Fruit fly (Drosophila melanogaster) whole organism, embryonic: ENCODE measurements around the gene Sbf.
A peak's percentile ranks its signal among the peaks of the same experiment; 100 is the strongest.

Source experiments
- Bgb ChIP-seq: fragments of 200-800 bp; sonication (Bioruptor generic); IDR thresholded peaks from 2 replicates; pipeline ENCODE4 v1.3.6; 2022; ENCODE audit warnings: missing biosample characterization, missing genetic modification characterization; ENCODE audit not compliant: partially characterized antibody
- BtbVII ChIP-seq: fragments of 200-800 bp; sonication (Bioruptor generic); optimal IDR thresholded peaks from 3 replicates; lab custom pipeline; 2017; ENCODE audit warnings: missing biosample characterization, mild to moderate bottlenecking, missing genetic modification characterization
- CG10543 ChIP-seq: fragments of 200-800 bp; sonication (Bioruptor generic); optimal IDR thresholded peaks from 3 replicates; lab custom pipeline; 2017; ENCODE audit warnings: missing biosample characterization, mild to moderate bottlenecking, missing genetic modification characterization, moderate library complexity
- CG10959 ChIP-seq: fragments of 200-800 bp; sonication (Bioruptor generic); IDR thresholded peaks from 2 replicates; pipeline ENCODE4 v1.3.6; 2022; ENCODE audit warnings: missing biosample characterization, missing genetic modification characterization
- CG11560 ChIP-seq: fragments of 200-800 bp; sonication (Bioruptor generic); IDR thresholded peaks from 3 replicates; pipeline ENCODE4 v1.3.6; 2022; ENCODE audit warnings: missing biosample characterization, missing genetic modification characterization
- CG11695 ChIP-seq: fragments of 200-800 bp; sonication (Bioruptor generic); IDR thresholded peaks from 3 replicates; pipeline ENCODE4 v1.3.6; 2022; ENCODE audit warnings: missing biosample characterization, missing genetic modification characterization
- CG12659 ChIP-seq: fragments of 200-800 bp; sonication (Bioruptor generic); optimal IDR thresholded peaks from 3 replicates; lab custom pipeline; 2017; ENCODE audit warnings: mild to moderate bottlenecking, missing biosample characterization, missing genetic modification reagents, missing genetic modification characterization
- CG12744 ChIP-seq: fragments of 200-800 bp; sonication (Bioruptor generic); optimal IDR thresholded peaks from 2 replicates; lab custom pipeline; 2016; ENCODE audit warnings: missing biosample characterization, missing genetic modification characterization
- CG16779 ChIP-seq: fragments of 200-800 bp; sonication (Bioruptor generic); IDR thresholded peaks from 2 replicates; pipeline ENCODE4 v1.3.6; 2022; ENCODE audit warnings: missing biosample characterization, missing genetic modification characterization
- CG17912 ChIP-seq: fragments of 200-800 bp; sonication (Bioruptor generic); optimal IDR thresholded peaks from 2 replicates; lab custom pipeline; 2018; ENCODE audit warnings: missing biosample characterization, mild to moderate bottlenecking, missing genetic modification characterization
- CG18476 ChIP-seq: fragments of 200-800 bp; sonication (Bioruptor generic); optimal IDR thresholded peaks from 2 replicates; lab custom pipeline; 2016; ENCODE audit warnings: missing biosample characterization, mild to moderate bottlenecking, missing genetic modification characterization
- CG2116 ChIP-seq: fragments of 200-800 bp; sonication (Bioruptor generic); optimal IDR thresholded peaks from 3 replicates; lab custom pipeline; 2018; ENCODE audit warnings: missing biosample characterization, mild to moderate bottlenecking, missing genetic modification characterization
- CG2202 ChIP-seq: fragments of 200-800 bp; sonication (Bioruptor generic); optimal IDR thresholded peaks from 2 replicates; lab custom pipeline; 2018; ENCODE audit warnings: missing biosample characterization, mild to moderate bottlenecking, missing genetic modification characterization
- CG2875 ChIP-seq: fragments of 200-800 bp; sonication (Bioruptor generic); optimal IDR thresholded peaks from 2 replicates; lab custom pipeline; 2017; ENCODE audit warnings: missing biosample characterization, mild to moderate bottlenecking, missing genetic modification characterization, missing genetic modification reagents
- CG3065 ChIP-seq: fragments of 200-800 bp; sonication (Bioruptor generic); optimal IDR thresholded peaks from 2 replicates; lab custom pipeline; 2016; ENCODE audit warnings: missing biosample characterization, missing genetic modification characterization
- CG31388 ChIP-seq: fragments of 200-800 bp; sonication (Bioruptor generic); optimal IDR thresholded peaks from 2 replicates; lab custom pipeline; 2016; ENCODE audit warnings: missing biosample characterization, missing genetic modification characterization
- CG8924 ChIP-seq: fragments of 200-800 bp; optimal IDR thresholded peaks from 3 replicates; lab custom pipeline; 2019; ENCODE audit warnings: missing biosample characterization, mild to moderate bottlenecking, missing genetic modification characterization, moderate library complexity
- CrebB ChIP-seq: fragments of 200-800 bp; sonication (Bioruptor generic); optimal IDR thresholded peaks from 3 replicates; lab custom pipeline; 2018; ENCODE audit warnings: missing biosample characterization, mild to moderate bottlenecking, missing genetic modification characterization
- D19B ChIP-seq: fragments of 200-800 bp; sonication (Bioruptor generic); optimal IDR thresholded peaks from 2 replicates; lab custom pipeline; 2017; ENCODE audit warnings: missing biosample characterization, mild to moderate bottlenecking, missing genetic modification characterization
- Dp ChIP-seq: fragments of 200-800 bp; sonication (Bioruptor generic); optimal IDR thresholded peaks from 2 replicates; lab custom pipeline; 2018; ENCODE audit warnings: missing biosample characterization, mild to moderate bottlenecking, missing genetic modification characterization, moderate library complexity
- GATAe ChIP-seq: fragments of 200-800 bp; sonication (Bioruptor generic); conservative IDR thresholded peaks from 2 replicates; pipeline ENCODE4 v1.3.6; 2022; ENCODE audit warnings: missing biosample characterization, missing genetic modification characterization
- HLH4C ChIP-seq: fragments of 200-800 bp; sonication (Bioruptor generic); IDR thresholded peaks from 3 replicates; pipeline ENCODE4 v1.3.6; 2022; ENCODE audit warnings: missing biosample characterization, missing genetic modification characterization; ENCODE audit not compliant: partially characterized antibody
- MTF-1 ChIP-seq: fragments of 200-800 bp; sonication (Bioruptor generic); optimal IDR thresholded peaks from 2 replicates; lab custom pipeline; 2018; ENCODE audit warnings: missing biosample characterization, mild to moderate bottlenecking, missing genetic modification characterization, borderline replicate concordance
- Med ChIP-seq: fragments of 200-800 bp; sonication (Bioruptor generic); peaks from one replicate; lab custom pipeline; 2016; ENCODE audit warnings: missing biosample characterization, missing genetic modification characterization, mild to moderate bottlenecking, inconsistent platforms, moderate library complexity
- NK7.1 ChIP-seq: fragments of 200-800 bp; sonication (Bioruptor generic); optimal IDR thresholded peaks from 3 replicates; lab custom pipeline; 2016; ENCODE audit warnings: missing biosample characterization, missing genetic modification characterization
- Neu2 ChIP-seq: fragments of 200-800 bp; sonication (Bioruptor generic); optimal IDR thresholded peaks from 3 replicates; lab custom pipeline; 2016; ENCODE audit warnings: missing biosample characterization, missing genetic modification characterization, borderline replicate concordance
- Nf-YC ChIP-seq: fragments of 200-800 bp; optimal IDR thresholded peaks from 3 replicates; lab custom pipeline; 2019; ENCODE audit warnings: missing biosample characterization, mild to moderate bottlenecking, missing genetic modification characterization, moderate library complexity
- Six4 ChIP-seq: fragments of 200-800 bp; sonication (Bioruptor generic); optimal IDR thresholded peaks from 2 replicates; lab custom pipeline; 2016; ENCODE audit warnings: missing biosample characterization, missing genetic modification characterization
- Sry-β ChIP-seq: fragments of 200-800 bp; sonication (Bioruptor generic); optimal IDR thresholded peaks from 2 replicates; lab custom pipeline; 2018; ENCODE audit warnings: missing biosample characterization, mild to moderate bottlenecking, missing genetic modification characterization, moderate library complexity
- Taf1 ChIP-seq: fragments of 200-800 bp; sonication (Bioruptor generic); IDR thresholded peaks from 2 replicates; pipeline ENCODE4 v1.3.6; 2022; ENCODE audit warnings: missing biosample characterization, missing genetic modification characterization
- Trl ChIP-seq, 3 experiments: fragments of >200 bp in 2 of 3; fragments of 200-800 bp in 1 of 3; sonication (Bioruptor generic) in 1 of 3; optimal IDR thresholded peaks; 2 replicates in 1 of 3; 3 replicates in 2 of 3; lab custom pipeline; 2016 to 2017; ENCODE audit warnings: missing biosample characterization in 1 of 3, missing genetic modification characterization in 1 of 3
- YL-1 ChIP-seq: fragments of 200-800 bp; sonication (Bioruptor generic); optimal IDR thresholded peaks from 3 replicates; lab custom pipeline; 2017; ENCODE audit warnings: missing biosample characterization, mild to moderate bottlenecking, missing genetic modification characterization
- caup ChIP-seq: fragments of 200-800 bp; sonication (Bioruptor generic); optimal IDR thresholded peaks from 3 replicates; lab custom pipeline; 2017; ENCODE audit warnings: missing biosample characterization, mild to moderate bottlenecking, missing genetic modification characterization, moderate library complexity; ENCODE audit not compliant: severe bottlenecking
- chinmo ChIP-seq: fragments of 200-800 bp; sonication (Bioruptor generic); IDR thresholded peaks from 4 replicates; pipeline ENCODE4 v1.3.6; 2022; ENCODE audit warnings: missing biosample characterization, missing genetic modification characterization; ENCODE audit not compliant: partially characterized antibody
- crol ChIP-seq: fragments of 200-800 bp; sonication (Bioruptor generic); IDR thresholded peaks from 2 replicates; pipeline ENCODE4 v1.3.6; 2022; ENCODE audit warnings: missing biosample characterization, missing genetic modification characterization
- dpn ChIP-seq, 2 experiments: fragments of 200-800 bp; sonication (Bioruptor generic); optimal IDR thresholded peaks; 3 replicates each; lab custom pipeline; 2016; ENCODE audit warnings: missing biosample characterization in 2 of 2, missing genetic modification characterization in 2 of 2
- ftz-f1 ChIP-seq: fragments of 200-800 bp; sonication (Bioruptor generic); optimal IDR thresholded peaks from 2 replicates; lab custom pipeline; 2016; ENCODE audit warnings: missing biosample characterization, missing genetic modification characterization
- gcm ChIP-seq: fragments of 200-800 bp; sonication (Bioruptor generic); optimal IDR thresholded peaks from 2 replicates; lab custom pipeline; 2019; ENCODE audit warnings: missing biosample characterization, mild to moderate bottlenecking, missing genetic modification characterization, moderate library complexity
- her ChIP-seq: fragments of 200-800 bp; sonication (Bioruptor generic); optimal IDR thresholded peaks from 2 replicates; lab custom pipeline; 2016; ENCODE audit warnings: missing biosample characterization, missing genetic modification characterization
- lilli ChIP-seq: fragments of 200-800 bp; sonication (Bioruptor generic); optimal IDR thresholded peaks from 3 replicates; lab custom pipeline; 2016; ENCODE audit warnings: missing biosample characterization, missing genetic modification characterization
- mld ChIP-seq: fragments of 200-800 bp; sonication (Bioruptor generic); IDR thresholded peaks from 3 replicates; pipeline ENCODE4 v1.3.6; 2022; ENCODE audit warnings: missing biosample characterization, missing genetic modification characterization; ENCODE audit not compliant: partially characterized antibody
- nerfin-1 ChIP-seq: fragments of 200-800 bp; sonication (Bioruptor generic); optimal IDR thresholded peaks from 3 replicates; lab custom pipeline; 2019; ENCODE audit warnings: missing biosample characterization, mild to moderate bottlenecking, missing genetic modification characterization, moderate library complexity
- oc ChIP-seq: fragments of 200-800 bp; sonication (Bioruptor generic); optimal IDR thresholded peaks from 2 replicates; lab custom pipeline; 2018; ENCODE audit warnings: missing biosample characterization, mild to moderate bottlenecking, missing genetic modification characterization, moderate library complexity
- pita ChIP-seq: fragments of 200-800 bp; sonication (Bioruptor generic); optimal IDR thresholded peaks from 2 replicates; lab custom pipeline; 2017; ENCODE audit warnings: missing biosample characterization, mild to moderate bottlenecking, missing genetic modification characterization
- pnt ChIP-seq: fragments of 200-800 bp; sonication (Bioruptor generic); optimal IDR thresholded peaks from 3 replicates; lab custom pipeline; 2016; ENCODE audit warnings: missing biosample characterization, missing genetic modification characterization
- tio ChIP-seq: fragments of 200-800 bp; sonication (Bioruptor generic); optimal IDR thresholded peaks from 2 replicates; lab custom pipeline; 2017; ENCODE audit warnings: missing biosample characterization, missing genetic modification characterization, inconsistent platforms
- tna ChIP-seq: fragments of 200-800 bp; sonication (Bioruptor generic); IDR thresholded peaks from 2 replicates; pipeline ENCODE4 v1.3.6; 2022; ENCODE audit warnings: missing biosample characterization, missing genetic modification characterization; ENCODE audit not compliant: partially characterized antibody

The Sbf gene

DNA sequence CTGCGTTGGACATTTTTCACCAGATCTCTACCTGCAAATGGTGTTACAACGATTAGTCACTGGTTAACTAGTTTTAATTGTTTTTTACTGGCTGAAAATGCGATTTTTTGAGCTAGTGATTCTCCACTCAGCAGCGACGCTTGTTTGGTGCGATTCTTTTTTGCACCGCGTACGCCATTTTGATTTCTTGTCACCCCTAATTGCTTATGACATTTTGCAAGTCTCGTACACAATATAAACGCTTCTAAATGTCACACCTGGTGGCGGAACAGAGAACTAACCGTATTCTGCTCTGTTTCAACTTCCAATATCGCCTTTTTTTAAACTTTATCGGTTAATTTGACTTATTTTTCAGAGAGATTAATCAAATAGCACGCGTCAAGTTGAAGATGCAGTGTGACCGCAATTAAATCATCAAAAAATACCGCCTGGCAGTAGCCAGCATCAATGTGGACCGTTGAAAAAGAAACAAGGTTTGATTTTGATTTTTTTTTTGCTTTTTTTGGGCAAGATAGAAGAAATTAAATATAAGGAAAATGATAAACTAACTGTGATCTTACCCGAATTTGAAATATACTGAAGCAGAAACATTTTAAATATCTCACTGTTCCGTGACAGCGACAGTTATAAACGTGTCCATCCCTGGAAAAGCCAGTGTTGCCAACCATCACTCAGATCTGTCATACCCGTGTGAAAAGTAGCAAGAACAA, 22.3 kb upstream of the Sbf start, which contains the start of the genes COX5A and glo (continued):
- TF ChIP-seq CG2116 (GFP tag; lab: Kevin White, UChicago) = peak; percentile 80
- no peak for TF ChIP-seq CG2875 (GFP tag; lab: Kevin White, UChicago)
- TF ChIP-seq CG12659 (GFP tag; lab: Kevin White, UChicago) = peak; percentile 86
- no peak for TF ChIP-seq tna
- peak; percentile 76 for TF ChIP-seq gcm (GFP tag; lab: Kevin White, UChicago)
- TF ChIP-seq CG8924 (tag; lab: Kevin White, UChicago) = peak; percentile 61
- peak; percentile 86 to 89 for TF ChIP-seq dpn (GFP tag; optimal IDR thresholded peaks at IDR 0.05; lab: Kevin White, UChicago)
- peak; percentile 41 for TF ChIP-seq Dp (GFP tag; lab: Kevin White, UChicago)
- peak; percentile 50 for TF ChIP-seq CG18476 (GFP tag; lab: Kevin White, UChicago)
- TF ChIP-seq lilli = peak; percentile 91
- peak; percentile 64 for TF ChIP-seq Six4 (GFP tag; lab: Kevin White, UChicago)
- TF ChIP-seq Sry-β (GFP tag; lab: Kevin White, UChicago) = peak; percentile 34
- peak; percentile 59 for TF ChIP-seq oc
- TF ChIP-seq pita = no peak
- no peak for TF ChIP-seq mld (GFP tag; lab: Robert Waterston, UW)
- peak; percentile 60 for TF ChIP-seq CG10959 (GFP tag; lab: Robert Waterston, UW)
- TF ChIP-seq HLH4C (GFP tag; lab: Robert Waterston, UW) = no peak
- TF ChIP-seq Trl (optimal IDR thresholded peaks at IDR 0.05; lab: Kevin White, UChicago) = no peak
- peak; percentile 89 for TF ChIP-seq Trl (GFP tag; optimal IDR thresholded peaks at IDR 0.05; lab: Kevin White, UChicago)
- TF ChIP-seq GATAe (GFP tag; lab: Robert Waterston, UW) = no peak
- peak; percentile 20; the same call in 1 of the 2 replicates for TF ChIP-seq crol (GFP tag; lab: Robert Waterston, UW)
- peak; percentile 38 for TF ChIP-seq NK7.1 (GFP tag; lab: Kevin White, UChicago)
- peak; percentile 76 for TF ChIP-seq Taf1 (GFP tag; lab: Robert Waterston, UW)
- peak; percentile 57 for TF ChIP-seq CG17912 (GFP tag; lab: Kevin White, UChicago)
- TF ChIP-seq CG11560 (tag; lab: Robert Waterston, UW) = no peak; the same call in 2 of the 3 replicates
- TF ChIP-seq D19B (GFP tag; lab: Kevin White, UChicago) = peak; percentile 31
- peak; percentile 54 for TF ChIP-seq nerfin-1 (tag; lab: Kevin White, UChicago)
- peak; percentile 98 for TF ChIP-seq Med (GFP tag; lab: Kevin White, UChicago)
- no peak for TF ChIP-seq tio (GFP tag; lab: Kevin White, UChicago)
- TF ChIP-seq CG31388 (GFP tag; lab: Kevin White, UChicago) = peak; percentile 44
- TF ChIP-seq Bgb (GFP tag; lab: Robert Waterston, UW) = no peak
- TF ChIP-seq her (GFP tag; lab: Kevin White, UChicago) = peak; percentile 77
- TF ChIP-seq CrebB (tag; lab: Kevin White, UChicago) = peak; percentile 20
- TF ChIP-seq CG16779 (GFP tag; lab: Robert Waterston, UW) = no peak; the same call in 1 of the 2 replicates
- 0 out of 4 replicates have a peak, but pooled peaks have one; percentile 33 for TF ChIP-seq chinmo
- peak; percentile 73 for TF ChIP-seq pnt (GFP tag; lab: Kevin White, UChicago)
- peak; percentile 57 for TF ChIP-seq Neu2 (GFP tag; lab: Kevin White, UChicago)
- TF ChIP-seq Nf-YC (tag; lab: Kevin White, UChicago) = peak; percentile 55
- TF ChIP-seq CG11695 (GFP tag; lab: Robert Waterston, UW) = peak; percentile 62; the same call in 2 of the 3 replicates
- TF ChIP-seq YL-1 (GFP tag; lab: Kevin White, UChicago) = peak; percentile 95
- TF ChIP-seq BtbVII (GFP tag; lab: Kevin White, UChicago) = no peak
- peak; percentile 71 for TF ChIP-seq caup (GFP tag; lab: Kevin White, UChicago)
- TF ChIP-seq CG12744 (GFP tag; lab: Kevin White, UChicago) = peak; percentile 73
- peak; percentile 41 for TF ChIP-seq CG2202 (tag; lab: Kevin White, UChicago)
- TF ChIP-seq CG3065 (GFP tag; lab: Kevin White, UChicago) = peak; percentile 54
- peak; percentile 85 for TF ChIP-seq CG10543
- peak; percentile 12 for TF ChIP-seq ftz-f1 (GFP tag; lab: Kevin White, UChicago)
- TF ChIP-seq MTF-1 = peak; percentile 46
